Worm (Caenorhabditis elegans) whole organism, midembryonic: ENCODE data around the gene col-88.

Source experiments
- T22C8.4 ChIP-seq: fragments of 200-800 bp; sonication (Bioruptor generic); IDR thresholded peaks from 2 replicates; pipeline ENCODE4 v1.3.6; 2022; ENCODE audit warnings: missing genetic modification characterization, missing compliant biosample characterization
- cog-1 ChIP-seq: sonication (generic microtip); optimal IDR thresholded peaks from 2 replicates; lab custom pipeline; 2016; ENCODE audit warnings: missing genetic modification characterization, missing compliant biosample characterization
- flt-1 ChIP-seq: fragments of 200-800 bp; sonication (Bioruptor generic); IDR thresholded peaks from 2 replicates; pipeline ENCODE4 v1.3.6; 2022; ENCODE audit warnings: missing genetic modification characterization, missing compliant biosample characterization
- klf-2 ChIP-seq: fragments of 200-800 bp; sonication (Bioruptor generic); conservative IDR thresholded peaks from 2 replicates; pipeline ENCODE4 v1.3.6; 2022; ENCODE audit warnings: missing genetic modification reagents, missing genetic modification characterization, missing compliant biosample characterization
- med-1 ChIP-seq: sonication (generic microtip); optimal IDR thresholded peaks from 2 replicates; lab custom pipeline; 2017; ENCODE audit warnings: missing genetic modification characterization, mild to moderate bottlenecking, missing compliant biosample characterization, antibody characterized with exemption, missing genetic modification reagents; ENCODE audit not compliant: insufficient read depth
- ref-1 ChIP-seq: fragments of 200-800 bp; sonication (Bioruptor generic); conservative IDR thresholded peaks from 2 replicates; pipeline ENCODE4 v1.3.6; 2022; ENCODE audit warnings: missing genetic modification reagents, missing genetic modification characterization, missing compliant biosample characterization
- tab-1 ChIP-seq: fragments of 200-800 bp; sonication (Bioruptor generic); IDR thresholded peaks from 2 replicates; pipeline ENCODE4 v1.3.6; 2022; ENCODE audit warnings: missing genetic modification characterization, missing compliant biosample characterization
- ztf-23 ChIP-seq: fragments of 200-800 bp; sonication (Bioruptor generic); IDR thresholded peaks from 2 replicates; pipeline ENCODE4 v1.3.6; 2022; ENCODE audit warnings: missing genetic modification reagents, missing genetic modification characterization, missing compliant biosample characterization
- ztf-29 ChIP-seq: fragments of 200-800 bp; sonication (Bioruptor generic); IDR thresholded peaks from 2 replicates; pipeline ENCODE4 v1.3.6; 2022; ENCODE audit warnings: missing genetic modification reagents, missing genetic modification characterization, missing compliant biosample characterization

The col-88 gene

ce11 chrIII:87183-87582 lies 46.3 kb downstream of the col-88 start, which contains the start of the genes F54C4.4 and mrpl-40:
F54C4.4 (minus strand) TSS chrIII:87381.
mrpl-40 (plus strand) TSS chrIII:87559.
- TF ChIP-seq T22C8.4 (GFP tag; lab: Robert Waterston, UW) (peak; percentile 86), tab-1 (GFP tag; lab: Robert Waterston, UW) (no peak), cog-1 (tag; lab: Kevin White, UChicago) (peak; percentile 33)

- 0 out of 2 replicates have a peak, but pooled peaks have one; percentile 35 for TF ChIP-seq ztf-23 (GFP tag; lab: Robert Waterston, UW)
- no peak for TF ChIP-seq cog-1 (tag; lab: Kevin White, UChicago)
- 0 out of 2 replicates have a peak, but pooled peaks have one; percentile 28 for TF ChIP-seq T22C8.4 (GFP tag; lab: Robert Waterston, UW)
- TF ChIP-seq ztf-29: 0 out of 2 replicates have a peak, but pooled peaks have one; percentile 26
- TF ChIP-seq med-1: no peak
- TF ChIP-seq flt-1 (GFP tag; lab: Robert Waterston, UW): peak; percentile 81
- TF ChIP-seq tab-1 (GFP tag; lab: Robert Waterston, UW): peak; percentile 69; the same call in 1 of the 2 replicates
- TF ChIP-seq klf-2: no peak
- peak; percentile 44; the same call in 1 of the 2 replicates for TF ChIP-seq ref-1 (GFP tag; lab: Robert Waterston, UW)
These were observed 48.3 kb downstream of the col-88 start for ce11 chrIII:89155-89554.
